Fruit fly (Drosophila melanogaster): Measurements from ENCODE around the gene ed.

Gene ed

dm6 chr2L:4118983-4119670 lies 88.0 kb downstream of the ed start (continued):
- peak in 1 of 3 experiments; percentile 88 for TF ChIP-seq lola (GFP tag; optimal IDR thresholded peaks at IDR 0.05)
- peak; percentile 40 for TF ChIP-seq gsb (GFP tag; IDR thresholded peaks at IDR 0.05)
- no peak for TF ChIP-seq crol (GFP tag; IDR thresholded peaks at IDR 0.05)
- TF ChIP-seq tup (GFP tag; optimal IDR thresholded peaks at IDR 0.05) = peak; percentile 54
- TF ChIP-seq Asciz (GFP tag; optimal IDR thresholded peaks at IDR 0.05) = peak; percentile 73
- TF ChIP-seq BtbVII (GFP tag; optimal IDR thresholded peaks at IDR 0.05) = peak; percentile 37
- TF ChIP-seq scrt (GFP tag; optimal IDR thresholded peaks at IDR 0.05) = peak; percentile 47
- TF ChIP-seq vnd (GFP tag; IDR thresholded peaks at IDR 0.05; ENCODE audit: partially characterized antibody) = no peak
- peak; percentile 88 for TF ChIP-seq CG18599 (GFP tag; optimal IDR thresholded peaks at IDR 0.05)
- peak; percentile 70 for TF ChIP-seq tgo (GFP tag; IDR thresholded peaks at IDR 0.05)
- peak; percentile 79 for TF ChIP-seq chn (GFP tag; optimal IDR thresholded peaks at IDR 0.05)
- peak; percentile 7 for TF ChIP-seq nom (GFP tag; optimal IDR thresholded peaks at IDR 0.05)
- TF ChIP-seq CG2202 (tag; optimal IDR thresholded peaks at IDR 0.05) = peak; percentile 79
- TF ChIP-seq ewg (GFP tag; optimal IDR thresholded peaks at IDR 0.05) = peak; percentile 69
- peak; percentile 58 for TF ChIP-seq CG9817 (tag; optimal IDR thresholded peaks at IDR 0.05)
- peak; percentile 69 for TF ChIP-seq Dad (GFP tag; optimal IDR thresholded peaks at IDR 0.05)
- TF ChIP-seq Antp (GFP tag; optimal IDR thresholded peaks at IDR 0.05) = peak; percentile 67
- peak; percentile 48 for TF ChIP-seq dm (GFP tag; optimal IDR thresholded peaks at IDR 0.05)
- TF ChIP-seq CG9876 (GFP tag; optimal IDR thresholded peaks at IDR 0.05) = peak; percentile 53
- peak; percentile 66 for TF ChIP-seq CG30431 (GFP tag; optimal IDR thresholded peaks at IDR 0.05)
- no peak for TF ChIP-seq amos (GFP tag; IDR thresholded peaks at IDR 0.05; ENCODE audit: partially characterized antibody)
- TF ChIP-seq CG12236 (GFP tag; optimal IDR thresholded peaks at IDR 0.05) = peak; percentile 63
- TF ChIP-seq Spps (tag; optimal IDR thresholded peaks at IDR 0.05) = peak; percentile 76
- peak; percentile 83 for TF ChIP-seq CG8388 (GFP tag; optimal IDR thresholded peaks at IDR 0.05)
- TF ChIP-seq onecut (GFP tag; IDR thresholded peaks at IDR 0.05) = peak; percentile 82
- no peak for TF ChIP-seq TFAM (GFP tag; optimal IDR thresholded peaks at IDR 0.05)
- peak; percentile 84 for TF ChIP-seq H15 (GFP tag; IDR thresholded peaks at IDR 0.05)
- TF ChIP-seq Poxn (GFP tag; IDR thresholded peaks at IDR 0.05) = no peak
- TF ChIP-seq CG6854 (GFP tag; optimal IDR thresholded peaks at IDR 0.05) = peak; percentile 35
- peak; percentile 55; the same call in 1 of the 2 replicates for TF ChIP-seq CG3847 (GFP tag; IDR thresholded peaks at IDR 0.05)
- TF ChIP-seq CG9727 (GFP tag; optimal IDR thresholded peaks at IDR 0.05) = peak; percentile 87
- TF ChIP-seq btn (GFP tag; optimal IDR thresholded peaks at IDR 0.05) = peak; percentile 58
- peak; percentile 89 for TF ChIP-seq Awh (GFP tag; IDR thresholded peaks at IDR 0.05)
- peak; percentile 89 for TF ChIP-seq Blimp-1 (GFP tag; optimal IDR thresholded peaks at IDR 0.05)
- TF ChIP-seq bowl (GFP tag; IDR thresholded peaks at IDR 0.05) = no peak
- peak; percentile 68 for TF ChIP-seq sisA (GFP tag; IDR thresholded peaks at IDR 0.05)
- TF ChIP-seq Taf1 (GFP tag; IDR thresholded peaks at IDR 0.05) = 0 out of 2 replicates have a peak, but pooled peaks have one; percentile 35
- TF ChIP-seq pita (GFP tag; optimal IDR thresholded peaks at IDR 0.05) = no peak
- TF ChIP-seq jing (GFP tag; optimal IDR thresholded peaks at IDR 0.05) = peak; percentile 59
- TF ChIP-seq CG8478 (optimal IDR thresholded peaks at IDR 0.05) = no peak
- no peak for TF ChIP-seq bbx (GFP tag; IDR thresholded peaks at IDR 0.05; ENCODE audit: partially characterized antibody)
- peak; percentile 60 for TF ChIP-seq maf-S (GFP tag; optimal IDR thresholded peaks at IDR 0.05)
- TF ChIP-seq fd64A (GFP tag; optimal IDR thresholded peaks at IDR 0.05) = peak; percentile 54
- TF ChIP-seq CG2129 (GFP tag; IDR thresholded peaks at IDR 0.05; ENCODE audit: partially characterized antibody) = no peak
- no peak for TF ChIP-seq eyg (GFP tag; optimal IDR thresholded peaks at IDR 0.05)
- TF ChIP-seq Doc2 (GFP tag; IDR thresholded peaks at IDR 0.05) = no peak
- peak; percentile 70 for TF ChIP-seq kah (GFP tag; optimal IDR thresholded peaks at IDR 0.05)
- TF ChIP-seq CG33213 (GFP tag; optimal IDR thresholded peaks at IDR 0.05) = peak; percentile 81
- TF ChIP-seq hkb (optimal IDR thresholded peaks at IDR 0.05) = no peak
- peak; percentile 85 for TF ChIP-seq hkb (GFP tag; IDR thresholded peaks at IDR 0.05)
